Fruit fly (Drosophila melanogaster) whole organism, prepupa: ENCODE results near the gene CycY.

Source experiments
- Blimp-1 ChIP-seq: fragments of 200-800 bp; sonication (Bioruptor generic); optimal IDR thresholded peaks from 3 replicates; lab custom pipeline; 2017; ENCODE audit warnings: missing biosample characterization, missing genetic modification characterization, mild to moderate bottlenecking, moderate library complexity, missing genetic modification reagents
- CG10631 ChIP-seq: fragments of 200-800 bp; sonication (Bioruptor generic); optimal IDR thresholded peaks from 2 replicates; lab custom pipeline; 2016; ENCODE audit warnings: missing biosample characterization, missing genetic modification characterization
- CG11762 ChIP-seq: fragments of 200-800 bp; sonication (Bioruptor generic); optimal IDR thresholded peaks from 3 replicates; lab custom pipeline; 2016; ENCODE audit warnings: missing biosample characterization, missing genetic modification characterization; ENCODE audit not compliant: insufficient read depth
- CG11902 ChIP-seq: fragments of 200-800 bp; sonication (Bioruptor generic); optimal IDR thresholded peaks from 3 replicates; lab custom pipeline; 2016; ENCODE audit warnings: missing biosample characterization, missing genetic modification characterization
- CG16779 ChIP-seq: fragments of 200-800 bp; sonication (Bioruptor generic); optimal IDR thresholded peaks from 3 replicates; lab custom pipeline; 2017; ENCODE audit warnings: missing biosample characterization, mild to moderate bottlenecking, missing genetic modification characterization
- CG3032 ChIP-seq: fragments of 200-800 bp; optimal IDR thresholded peaks from 2 replicates; lab custom pipeline; 2019; ENCODE audit warnings: missing biosample characterization, mild to moderate bottlenecking, missing genetic modification characterization, moderate library complexity
- CG32006 ChIP-seq: fragments of 200-800 bp; sonication (Bioruptor generic); optimal IDR thresholded peaks from 3 replicates; lab custom pipeline; 2017; ENCODE audit warnings: missing biosample characterization, mild to moderate bottlenecking, missing genetic modification characterization
- CG34406 ChIP-seq: fragments of 200-800 bp; sonication (Bioruptor generic); optimal IDR thresholded peaks from 3 replicates; lab custom pipeline; 2016; ENCODE audit warnings: missing biosample characterization, missing genetic modification characterization
- CG3919 ChIP-seq: fragments of 200-800 bp; sonication (Bioruptor generic); optimal IDR thresholded peaks from 3 replicates; lab custom pipeline; 2016; ENCODE audit warnings: missing biosample characterization, missing genetic modification characterization
- CG6163 ChIP-seq: fragments of 200-800 bp; sonication (Bioruptor generic); IDR thresholded peaks from 3 replicates; pipeline ENCODE4 v1.3.6; 2022; ENCODE audit warnings: missing biosample characterization, missing genetic modification characterization
- CG6808 ChIP-seq: fragments of 200-800 bp; sonication (Bioruptor generic); optimal IDR thresholded peaks from 3 replicates; lab custom pipeline; 2017; ENCODE audit warnings: missing biosample characterization, missing genetic modification characterization, mild to moderate bottlenecking, moderate library complexity, missing genetic modification reagents
- CG8319 ChIP-seq: fragments of 200-800 bp; sonication (Bioruptor generic); optimal IDR thresholded peaks from 3 replicates; lab custom pipeline; 2016; ENCODE audit warnings: missing biosample characterization, missing genetic modification characterization
- CG8632 ChIP-seq: fragments of 200-800 bp; sonication (Bioruptor generic); optimal IDR thresholded peaks from 3 replicates; lab custom pipeline; 2016; ENCODE audit warnings: missing biosample characterization, missing genetic modification characterization
- CG9139 ChIP-seq: fragments of 200-800 bp; sonication (Bioruptor generic); optimal IDR thresholded peaks from 3 replicates; lab custom pipeline; 2017; ENCODE audit warnings: missing biosample characterization, mild to moderate bottlenecking, missing genetic modification characterization
- Eip75B ChIP-seq: fragments of 200-800 bp; sonication (Bioruptor generic); optimal IDR thresholded peaks from 3 replicates; lab custom pipeline; 2016; ENCODE audit warnings: missing biosample characterization, missing genetic modification characterization
- Eip78C ChIP-seq: fragments of 200-800 bp; sonication (Bioruptor generic); peaks from one replicate; lab custom pipeline; 2016; ENCODE audit warnings: missing biosample characterization, missing genetic modification characterization
- Eip93F ChIP-seq: fragments of 200-800 bp; sonication (Bioruptor generic); optimal IDR thresholded peaks from 2 replicates; lab custom pipeline; 2016; ENCODE audit warnings: missing biosample characterization, mild to moderate bottlenecking, missing genetic modification characterization
- Ets21C ChIP-seq: fragments of 200-800 bp; sonication (Bioruptor generic); optimal IDR thresholded peaks from 3 replicates; lab custom pipeline; 2016; ENCODE audit warnings: missing biosample characterization, missing genetic modification characterization
- Ets96B ChIP-seq: fragments of 200-800 bp; optimal IDR thresholded peaks from 2 replicates; lab custom pipeline; 2019; ENCODE audit warnings: missing biosample characterization, mild to moderate bottlenecking, missing genetic modification characterization, moderate library complexity
- Gug ChIP-seq: fragments of 200-800 bp; sonication (Bioruptor generic); IDR thresholded peaks from 2 replicates; pipeline ENCODE4 v1.3.6; 2022; ENCODE audit warnings: missing biosample characterization, missing genetic modification characterization
- Hr38 ChIP-seq: sonication (Bioruptor generic); optimal IDR thresholded peaks from 2 replicates; lab custom pipeline; 2016; ENCODE audit warnings: missing biosample characterization, missing genetic modification characterization
- Lpt ChIP-seq: fragments of 200-800 bp; sonication (Bioruptor generic); optimal IDR thresholded peaks from 3 replicates; lab custom pipeline; 2016; ENCODE audit warnings: missing biosample characterization, missing genetic modification characterization
- Met ChIP-seq: fragments of 200-800 bp; sonication (Bioruptor generic); optimal IDR thresholded peaks from 3 replicates; lab custom pipeline; 2016; ENCODE audit warnings: missing biosample characterization, missing genetic modification characterization
- OdsH ChIP-seq: fragments of 200-800 bp; sonication (Bioruptor generic); optimal IDR thresholded peaks from 3 replicates; lab custom pipeline; 2016; ENCODE audit warnings: missing biosample characterization, missing genetic modification characterization
- Smox ChIP-seq: fragments of 200-800 bp; sonication (Bioruptor generic); optimal IDR thresholded peaks from 3 replicates; lab custom pipeline; 2016; ENCODE audit warnings: missing biosample characterization, missing genetic modification characterization
- achi ChIP-seq: fragments of 200-800 bp; sonication (Bioruptor generic); optimal IDR thresholded peaks from 3 replicates; lab custom pipeline; 2016; ENCODE audit warnings: missing biosample characterization, missing genetic modification characterization
- acj6 ChIP-seq: fragments of 200-800 bp; sonication (Bioruptor generic); optimal IDR thresholded peaks from 3 replicates; lab custom pipeline; 2016; ENCODE audit warnings: missing biosample characterization, missing genetic modification characterization
- cyc ChIP-seq: fragments of 200-800 bp; sonication (Bioruptor generic); optimal IDR thresholded peaks from 3 replicates; lab custom pipeline; 2016; ENCODE audit warnings: missing biosample characterization, missing genetic modification characterization
- dac ChIP-seq: fragments of 200-800 bp; sonication (Bioruptor generic); optimal IDR thresholded peaks from 2 replicates; lab custom pipeline; 2017; ENCODE audit warnings: missing biosample characterization, mild to moderate bottlenecking, missing genetic modification characterization
- eg ChIP-seq: fragments of 200-800 bp; sonication (Bioruptor generic); IDR thresholded peaks from 3 replicates; pipeline ENCODE4 v1.3.6; 2022; ENCODE audit warnings: missing biosample characterization, missing genetic modification characterization
- esn ChIP-seq: fragments of 200-800 bp; sonication (Bioruptor generic); optimal IDR thresholded peaks from 2 replicates; lab custom pipeline; 2016; ENCODE audit warnings: missing biosample characterization, mild to moderate bottlenecking, missing genetic modification characterization, moderate library complexity
- fd59A ChIP-seq: fragments of 200-800 bp; sonication (Bioruptor generic); optimal IDR thresholded peaks from 2 replicates; lab custom pipeline; 2017; ENCODE audit warnings: missing biosample characterization, mild to moderate bottlenecking, missing genetic modification characterization, missing genetic modification reagents
- fd85E ChIP-seq: fragments of 200-800 bp; sonication (Bioruptor generic); optimal IDR thresholded peaks from 3 replicates; lab custom pipeline; 2016; ENCODE audit warnings: missing biosample characterization, missing genetic modification characterization
- fkh ChIP-seq: fragments of 200-800 bp; sonication (Bioruptor generic); optimal IDR thresholded peaks from 3 replicates; lab custom pipeline; 2017; ENCODE audit warnings: missing biosample characterization, mild to moderate bottlenecking, missing genetic modification characterization, moderate library complexity
- lz ChIP-seq: fragments of 200-800 bp; sonication (Bioruptor generic); optimal IDR thresholded peaks from 3 replicates; lab custom pipeline; 2016; ENCODE audit warnings: missing biosample characterization, missing genetic modification characterization
- net ChIP-seq: fragments of 200-800 bp; sonication (Bioruptor generic); optimal IDR thresholded peaks from 3 replicates; lab custom pipeline; 2016; ENCODE audit warnings: missing biosample characterization, missing genetic modification characterization
- pdm3 ChIP-seq: fragments of 200-800 bp; sonication (Bioruptor generic); optimal IDR thresholded peaks from 3 replicates; lab custom pipeline; 2016; ENCODE audit warnings: missing biosample characterization, missing genetic modification characterization
- salr ChIP-seq, 2 experiments: fragments of 200-800 bp; sonication (Bioruptor generic); optimal IDR thresholded peaks; 3 replicates each; lab custom pipeline; 2016 to 2018; ENCODE audit warnings: missing biosample characterization in 2 of 2, missing genetic modification characterization in 2 of 2, mild to moderate bottlenecking in 1 of 2
- spab ChIP-seq: fragments of 200-800 bp; sonication (Bioruptor generic); optimal IDR thresholded peaks from 2 replicates; lab custom pipeline; 2017; ENCODE audit warnings: missing biosample characterization, mild to moderate bottlenecking, missing genetic modification characterization, missing genetic modification reagents
- ss ChIP-seq, 2 experiments: fragments of 200-800 bp; sonication (Bioruptor generic); optimal IDR thresholded peaks; 2 replicates in 1 of 2; 3 replicates in 1 of 2; lab custom pipeline; 2017 to 2018; ENCODE audit warnings: mild to moderate bottlenecking in 2 of 2, missing biosample characterization in 2 of 2, missing genetic modification characterization in 2 of 2, moderate library complexity in 1 of 2
- svp ChIP-seq: fragments of 200-800 bp; sonication (Bioruptor generic); peaks from one replicate; lab custom pipeline; 2016; ENCODE audit warnings: missing biosample characterization, missing genetic modification characterization
- vri ChIP-seq: fragments of 200-800 bp; sonication (Bioruptor generic); optimal IDR thresholded peaks from 3 replicates; lab custom pipeline; 2016; ENCODE audit warnings: missing biosample characterization, mild to moderate bottlenecking, missing genetic modification characterization

CycY gene

DNA sequence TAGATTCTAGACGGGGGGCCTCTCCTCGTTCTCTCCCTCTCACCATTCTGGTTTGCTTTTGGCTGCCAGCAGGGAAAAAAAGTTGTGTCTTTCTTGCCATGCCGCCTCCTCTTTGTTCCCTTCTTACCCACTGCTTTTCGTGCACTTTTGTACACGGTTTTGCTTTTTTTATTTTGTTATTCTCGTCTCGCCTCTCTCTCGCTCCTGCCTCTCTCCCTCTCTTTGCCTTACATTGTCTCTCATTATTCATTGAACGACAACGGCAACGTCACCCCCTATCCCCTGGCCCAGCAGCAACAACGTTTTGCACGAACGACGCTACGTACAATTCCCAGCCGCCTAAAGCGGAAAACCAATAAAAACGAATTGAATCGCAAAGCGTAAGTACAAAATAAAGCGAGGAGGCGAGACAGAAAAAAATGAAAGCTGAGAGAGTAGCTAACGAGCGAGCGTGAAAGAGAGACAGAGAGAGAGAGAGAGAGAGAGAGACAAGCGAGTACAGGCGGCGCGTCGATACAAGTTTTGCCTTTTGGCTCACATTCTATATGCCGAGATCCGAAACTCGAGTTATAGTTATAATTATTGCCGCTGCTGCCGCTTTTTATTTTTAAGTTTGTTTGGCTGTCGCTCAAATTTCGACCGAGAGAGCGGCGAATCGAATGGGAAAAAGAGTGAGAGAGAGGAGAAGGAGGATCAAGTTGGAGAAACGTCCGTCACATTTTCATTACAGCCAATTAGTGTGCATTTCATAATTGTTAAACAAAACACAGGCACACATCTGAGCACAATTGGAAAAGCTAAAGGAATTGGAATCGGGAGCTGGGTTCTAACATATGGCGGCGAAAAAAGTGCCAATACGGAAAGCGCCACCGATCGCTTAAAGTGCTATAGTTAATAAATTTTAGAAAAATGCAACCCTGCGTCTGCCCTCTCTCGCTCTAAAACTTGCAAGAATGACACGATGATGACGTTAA lies 6.6 kb downstream of the CycY start (continued):
- TF ChIP-seq Eip78C (peak; percentile 87), OdsH (GFP tag; lab: Kevin White, UChicago) (peak; percentile 37), vri (GFP tag; lab: Kevin White, UChicago) (peak; percentile 81), CG8632 (GFP tag; lab: Kevin White, UChicago) (peak; percentile 60), ss (GFP tag; optimal IDR thresholded peaks at IDR 0.05; lab: Kevin White, UChicago) (peak; percentile 91 to 97), fkh (peak; percentile 10), lz (GFP tag; lab: Kevin White, UChicago) (peak; percentile 4), CG32006 (GFP tag; lab: Kevin White, UChicago) (peak; percentile 73), Gug (GFP tag; lab: Robert Waterston, UW) (peak; percentile 54), CG3032 (peak; percentile 68), Ets21C (no peak), achi (GFP tag; lab: Kevin White, UChicago) (peak; percentile 54), pdm3 (peak; percentile 38), CG16779 (tag; lab: Kevin White, UChicago) (peak; percentile 88), CG10631 (GFP tag; lab: Kevin White, UChicago) (peak; percentile 53), CG3919 (peak; percentile 52), fd85E (peak; percentile 12), Eip75B (GFP tag; lab: Kevin White, UChicago) (peak; percentile 58), Ets96B (peak; percentile 78), svp (GFP tag; lab: Kevin White, UChicago) (peak; percentile 95), CG6808 (peak; percentile 84), cyc (no peak), spab (GFP tag; lab: Kevin White, UChicago) (peak; percentile 82), salr (GFP tag; optimal IDR thresholded peaks at IDR 0.05; lab: Kevin White, UChicago) (peak; percentile 62), CG6163 (GFP tag; lab: Robert Waterston, UW) (peak; percentile 95), Met (GFP tag; lab: Kevin White, UChicago) (peak; percentile 33), acj6 (GFP tag; lab: Kevin White, UChicago) (no peak), esn (GFP tag; lab: Kevin White, UChicago) (peak; percentile 37), CG11902 (GFP tag; lab: Kevin White, UChicago) (no peak), Smox (GFP tag; lab: Kevin White, UChicago) (peak; percentile 58), Blimp-1 (GFP tag; lab: Kevin White, UChicago) (peak; percentile 56), CG34406 (GFP tag; lab: Kevin White, UChicago) (peak; percentile 44), Eip93F (GFP tag; lab: Kevin White, UChicago) (peak; percentile 40), CG9139 (GFP tag; lab: Kevin White, UChicago) (peak; percentile 87), CG11762 (GFP tag; lab: Kevin White, UChicago) (no peak), fd59A (GFP tag; lab: Kevin White, UChicago) (peak; percentile 55)

DNA sequence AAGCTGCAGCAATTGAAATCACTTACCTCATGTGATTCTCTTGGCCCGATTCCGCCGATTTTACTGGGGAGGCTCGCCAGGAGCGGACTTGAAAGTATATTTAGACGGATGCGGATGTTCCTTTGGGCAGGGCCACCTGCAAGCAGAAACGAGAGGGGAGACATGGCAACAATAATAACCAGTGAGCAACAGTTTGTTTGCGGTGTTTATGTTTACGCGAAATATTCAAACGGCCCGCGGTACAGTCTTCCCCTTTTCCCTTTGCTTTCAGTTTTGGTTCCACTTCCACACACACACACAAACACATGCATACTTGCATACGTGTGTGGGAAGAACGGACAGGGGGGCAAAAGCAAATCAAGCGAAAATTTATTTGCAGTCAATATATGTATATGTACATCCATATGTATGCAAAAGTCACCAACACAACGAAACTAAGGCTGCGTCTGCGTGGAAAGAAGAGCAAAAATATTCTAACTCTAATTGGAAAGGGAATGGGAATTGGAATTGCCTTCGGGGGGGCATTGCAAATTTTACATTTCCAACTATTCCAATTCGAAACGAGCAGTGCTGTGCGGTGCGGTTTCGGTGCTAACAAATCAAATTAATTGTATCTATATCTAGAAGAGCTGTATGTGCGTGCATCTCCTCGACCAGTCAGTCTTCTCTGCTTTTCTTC lies 7.4 kb downstream of the CycY start:
- TF ChIP-seq vri (GFP tag; lab: Kevin White, UChicago): peak; percentile 41
- TF ChIP-seq CG11762 (GFP tag; lab: Kevin White, UChicago): no peak
- TF ChIP-seq CG9139 (GFP tag; lab: Kevin White, UChicago): no peak
- no peak for TF ChIP-seq net (GFP tag; lab: Kevin White, UChicago)
- TF ChIP-seq fkh: peak; percentile 27
- peak; percentile 11 for TF ChIP-seq esn (GFP tag; lab: Kevin White, UChicago)
- peak; percentile 1 for TF ChIP-seq Lpt
- no peak for TF ChIP-seq Hr38 (GFP tag; lab: Kevin White, UChicago)
- peak; percentile 42 for TF ChIP-seq CG11902 (GFP tag; lab: Kevin White, UChicago)
- no peak for TF ChIP-seq Eip75B (GFP tag; lab: Kevin White, UChicago)
- no peak for TF ChIP-seq eg (GFP tag; lab: Robert Waterston, UW)
- no peak for TF ChIP-seq CG8319 (GFP tag; lab: Kevin White, UChicago)
- TF ChIP-seq dac: no peak
- TF ChIP-seq Eip78C: peak; percentile 48
- TF ChIP-seq, all 60 proteins: peak for 6
